Fruit fly (Drosophila melanogaster) whole organism, prepupa: ENCODE data around the gene Rop.
A peak's percentile ranks its signal among the peaks of the same experiment; 100 is the strongest.

ENCODE experiments used
- Blimp-1 ChIP-seq: fragments of 200-800 bp; sonication (Bioruptor generic); optimal IDR thresholded peaks from 3 replicates; lab custom pipeline; 2017; ENCODE audit warnings: missing biosample characterization, missing genetic modification characterization, mild to moderate bottlenecking, moderate library complexity, missing genetic modification reagents
- CG10631 ChIP-seq: fragments of 200-800 bp; sonication (Bioruptor generic); optimal IDR thresholded peaks from 2 replicates; lab custom pipeline; 2016; ENCODE audit warnings: missing biosample characterization, missing genetic modification characterization
- CG10669 ChIP-seq: fragments of 200-800 bp; sonication (Bioruptor generic); optimal IDR thresholded peaks from 3 replicates; lab custom pipeline; 2018; ENCODE audit warnings: missing biosample characterization, mild to moderate bottlenecking, missing genetic modification characterization, moderate library complexity
- CG11294 ChIP-seq: fragments of 200-800 bp; sonication (Bioruptor generic); IDR thresholded peaks from 2 replicates; pipeline ENCODE4 v1.3.6; 2022; ENCODE audit warnings: missing biosample characterization, missing genetic modification characterization
- CG11762 ChIP-seq: fragments of 200-800 bp; sonication (Bioruptor generic); optimal IDR thresholded peaks from 3 replicates; lab custom pipeline; 2016; ENCODE audit warnings: missing biosample characterization, missing genetic modification characterization; ENCODE audit not compliant: insufficient read depth
- CG15336 ChIP-seq: fragments of 200-800 bp; sonication (Bioruptor generic); IDR thresholded peaks from 2 replicates; pipeline ENCODE4 v1.3.6; 2022; ENCODE audit warnings: missing biosample characterization, missing genetic modification characterization
- CG1621 ChIP-seq: fragments of 200-800 bp; sonication (Bioruptor generic); optimal IDR thresholded peaks from 3 replicates; lab custom pipeline; 2018; ENCODE audit warnings: missing biosample characterization, mild to moderate bottlenecking, missing genetic modification characterization
- CG16779 ChIP-seq: fragments of 200-800 bp; sonication (Bioruptor generic); optimal IDR thresholded peaks from 3 replicates; lab custom pipeline; 2017; ENCODE audit warnings: missing biosample characterization, mild to moderate bottlenecking, missing genetic modification characterization
- CG3032 ChIP-seq: fragments of 200-800 bp; optimal IDR thresholded peaks from 2 replicates; lab custom pipeline; 2019; ENCODE audit warnings: missing biosample characterization, mild to moderate bottlenecking, missing genetic modification characterization, moderate library complexity
- CG31627 ChIP-seq: fragments of 200-800 bp; sonication (Bioruptor generic); optimal IDR thresholded peaks from 3 replicates; lab custom pipeline; 2016; ENCODE audit warnings: missing biosample characterization, missing genetic modification characterization
- CG4318 ChIP-seq: fragments of 200-800 bp; sonication (Bioruptor generic); optimal IDR thresholded peaks from 3 replicates; lab custom pipeline; 2017; ENCODE audit warnings: missing biosample characterization, mild to moderate bottlenecking, missing genetic modification characterization
- CG6163 ChIP-seq: fragments of 200-800 bp; sonication (Bioruptor generic); IDR thresholded peaks from 3 replicates; pipeline ENCODE4 v1.3.6; 2022; ENCODE audit warnings: missing biosample characterization, missing genetic modification characterization
- CG6276 ChIP-seq: fragments of 200-800 bp; sonication (Bioruptor generic); optimal IDR thresholded peaks from 2 replicates; lab custom pipeline; 2017; ENCODE audit warnings: missing biosample characterization, mild to moderate bottlenecking, missing genetic modification characterization
- CG6792 ChIP-seq: fragments of 200-800 bp; sonication (Bioruptor generic); optimal IDR thresholded peaks from 3 replicates; lab custom pipeline; 2016; ENCODE audit warnings: missing biosample characterization, missing genetic modification characterization
- CG6808 ChIP-seq: fragments of 200-800 bp; sonication (Bioruptor generic); optimal IDR thresholded peaks from 3 replicates; lab custom pipeline; 2017; ENCODE audit warnings: missing biosample characterization, missing genetic modification characterization, mild to moderate bottlenecking, moderate library complexity, missing genetic modification reagents
- CG6854 ChIP-seq: fragments of 200-800 bp; sonication (Bioruptor generic); optimal IDR thresholded peaks from 2 replicates; lab custom pipeline; 2017; ENCODE audit warnings: missing biosample characterization, mild to moderate bottlenecking, missing genetic modification characterization
- CG8119 ChIP-seq: fragments of 200-800 bp; sonication (Bioruptor generic); IDR thresholded peaks from 3 replicates; pipeline ENCODE4 v1.3.6; 2022; ENCODE audit warnings: missing biosample characterization, missing genetic modification characterization
- CG8319 ChIP-seq: fragments of 200-800 bp; sonication (Bioruptor generic); optimal IDR thresholded peaks from 3 replicates; lab custom pipeline; 2016; ENCODE audit warnings: missing biosample characterization, missing genetic modification characterization
- CG9139 ChIP-seq: fragments of 200-800 bp; sonication (Bioruptor generic); optimal IDR thresholded peaks from 3 replicates; lab custom pipeline; 2017; ENCODE audit warnings: missing biosample characterization, mild to moderate bottlenecking, missing genetic modification characterization
- Eip75B ChIP-seq: fragments of 200-800 bp; sonication (Bioruptor generic); optimal IDR thresholded peaks from 3 replicates; lab custom pipeline; 2016; ENCODE audit warnings: missing biosample characterization, missing genetic modification characterization
- Eip78C ChIP-seq: fragments of 200-800 bp; sonication (Bioruptor generic); peaks from one replicate; lab custom pipeline; 2016; ENCODE audit warnings: missing biosample characterization, missing genetic modification characterization
- Eip93F ChIP-seq: fragments of 200-800 bp; sonication (Bioruptor generic); optimal IDR thresholded peaks from 2 replicates; lab custom pipeline; 2016; ENCODE audit warnings: missing biosample characterization, mild to moderate bottlenecking, missing genetic modification characterization
- Ets21C ChIP-seq: fragments of 200-800 bp; sonication (Bioruptor generic); optimal IDR thresholded peaks from 3 replicates; lab custom pipeline; 2016; ENCODE audit warnings: missing biosample characterization, missing genetic modification characterization
- Ets96B ChIP-seq: fragments of 200-800 bp; optimal IDR thresholded peaks from 2 replicates; lab custom pipeline; 2019; ENCODE audit warnings: missing biosample characterization, mild to moderate bottlenecking, missing genetic modification characterization, moderate library complexity
- Gug ChIP-seq: fragments of 200-800 bp; sonication (Bioruptor generic); IDR thresholded peaks from 2 replicates; pipeline ENCODE4 v1.3.6; 2022; ENCODE audit warnings: missing biosample characterization, missing genetic modification characterization
- Hr39 ChIP-seq: fragments of 200-800 bp; sonication (Bioruptor generic); optimal IDR thresholded peaks from 2 replicates; lab custom pipeline; 2016; ENCODE audit warnings: missing biosample characterization, missing genetic modification characterization
- Hr4 ChIP-seq: fragments of 200-800 bp; sonication (Bioruptor generic); optimal IDR thresholded peaks from 3 replicates; lab custom pipeline; 2016; ENCODE audit warnings: missing biosample characterization, missing genetic modification characterization
- Lpt ChIP-seq: fragments of 200-800 bp; sonication (Bioruptor generic); optimal IDR thresholded peaks from 3 replicates; lab custom pipeline; 2016; ENCODE audit warnings: missing biosample characterization, missing genetic modification characterization
- Met ChIP-seq: fragments of 200-800 bp; sonication (Bioruptor generic); optimal IDR thresholded peaks from 3 replicates; lab custom pipeline; 2016; ENCODE audit warnings: missing biosample characterization, missing genetic modification characterization
- OdsH ChIP-seq: fragments of 200-800 bp; sonication (Bioruptor generic); optimal IDR thresholded peaks from 3 replicates; lab custom pipeline; 2016; ENCODE audit warnings: missing biosample characterization, missing genetic modification characterization
- Sox102F ChIP-seq: fragments of 200-800 bp; sonication (Bioruptor generic); optimal IDR thresholded peaks from 2 replicates; lab custom pipeline; 2016; ENCODE audit warnings: missing biosample characterization, mild to moderate bottlenecking, missing genetic modification characterization
- Sox14 ChIP-seq: fragments of 200-800 bp; sonication (Bioruptor generic); optimal IDR thresholded peaks from 3 replicates; lab custom pipeline; 2016; ENCODE audit warnings: missing biosample characterization, missing genetic modification characterization
- Sox15 ChIP-seq: fragments of 200-800 bp; sonication (Bioruptor generic); optimal IDR thresholded peaks from 3 replicates; lab custom pipeline; 2016; ENCODE audit warnings: missing biosample characterization, missing genetic modification characterization
- acj6 ChIP-seq: fragments of 200-800 bp; sonication (Bioruptor generic); optimal IDR thresholded peaks from 3 replicates; lab custom pipeline; 2016; ENCODE audit warnings: missing biosample characterization, missing genetic modification characterization
- cyc ChIP-seq: fragments of 200-800 bp; sonication (Bioruptor generic); optimal IDR thresholded peaks from 3 replicates; lab custom pipeline; 2016; ENCODE audit warnings: missing biosample characterization, missing genetic modification characterization
- dac ChIP-seq: fragments of 200-800 bp; sonication (Bioruptor generic); optimal IDR thresholded peaks from 2 replicates; lab custom pipeline; 2017; ENCODE audit warnings: missing biosample characterization, mild to moderate bottlenecking, missing genetic modification characterization
- dsx ChIP-seq: fragments of 200-800 bp; optimal IDR thresholded peaks from 3 replicates; lab custom pipeline; 2019; ENCODE audit warnings: missing biosample characterization, mild to moderate bottlenecking, missing genetic modification characterization, moderate library complexity; ENCODE audit not compliant: poor library complexity, severe bottlenecking
- esn ChIP-seq: fragments of 200-800 bp; sonication (Bioruptor generic); optimal IDR thresholded peaks from 2 replicates; lab custom pipeline; 2016; ENCODE audit warnings: missing biosample characterization, mild to moderate bottlenecking, missing genetic modification characterization, moderate library complexity
- fd59A ChIP-seq: fragments of 200-800 bp; sonication (Bioruptor generic); optimal IDR thresholded peaks from 2 replicates; lab custom pipeline; 2017; ENCODE audit warnings: missing biosample characterization, mild to moderate bottlenecking, missing genetic modification characterization, missing genetic modification reagents
- fkh ChIP-seq: fragments of 200-800 bp; sonication (Bioruptor generic); optimal IDR thresholded peaks from 3 replicates; lab custom pipeline; 2017; ENCODE audit warnings: missing biosample characterization, mild to moderate bottlenecking, missing genetic modification characterization, moderate library complexity
- lz ChIP-seq: fragments of 200-800 bp; sonication (Bioruptor generic); optimal IDR thresholded peaks from 3 replicates; lab custom pipeline; 2016; ENCODE audit warnings: missing biosample characterization, missing genetic modification characterization
- net ChIP-seq: fragments of 200-800 bp; sonication (Bioruptor generic); optimal IDR thresholded peaks from 3 replicates; lab custom pipeline; 2016; ENCODE audit warnings: missing biosample characterization, missing genetic modification characterization
- pdm3 ChIP-seq: fragments of 200-800 bp; sonication (Bioruptor generic); optimal IDR thresholded peaks from 3 replicates; lab custom pipeline; 2016; ENCODE audit warnings: missing biosample characterization, missing genetic modification characterization
- salr ChIP-seq, 2 experiments: fragments of 200-800 bp; sonication (Bioruptor generic); optimal IDR thresholded peaks; 3 replicates each; lab custom pipeline; 2016 to 2018; ENCODE audit warnings: missing biosample characterization in 2 of 2, missing genetic modification characterization in 2 of 2, mild to moderate bottlenecking in 1 of 2
- spab ChIP-seq: fragments of 200-800 bp; sonication (Bioruptor generic); optimal IDR thresholded peaks from 2 replicates; lab custom pipeline; 2017; ENCODE audit warnings: missing biosample characterization, mild to moderate bottlenecking, missing genetic modification characterization, missing genetic modification reagents
- svp ChIP-seq: fragments of 200-800 bp; sonication (Bioruptor generic); peaks from one replicate; lab custom pipeline; 2016; ENCODE audit warnings: missing biosample characterization, missing genetic modification characterization
- topi ChIP-seq: fragments of 200-800 bp; sonication (Bioruptor generic); optimal IDR thresholded peaks from 3 replicates; lab custom pipeline; 2016; ENCODE audit warnings: missing biosample characterization, missing genetic modification characterization

The Rop gene

DNA sequence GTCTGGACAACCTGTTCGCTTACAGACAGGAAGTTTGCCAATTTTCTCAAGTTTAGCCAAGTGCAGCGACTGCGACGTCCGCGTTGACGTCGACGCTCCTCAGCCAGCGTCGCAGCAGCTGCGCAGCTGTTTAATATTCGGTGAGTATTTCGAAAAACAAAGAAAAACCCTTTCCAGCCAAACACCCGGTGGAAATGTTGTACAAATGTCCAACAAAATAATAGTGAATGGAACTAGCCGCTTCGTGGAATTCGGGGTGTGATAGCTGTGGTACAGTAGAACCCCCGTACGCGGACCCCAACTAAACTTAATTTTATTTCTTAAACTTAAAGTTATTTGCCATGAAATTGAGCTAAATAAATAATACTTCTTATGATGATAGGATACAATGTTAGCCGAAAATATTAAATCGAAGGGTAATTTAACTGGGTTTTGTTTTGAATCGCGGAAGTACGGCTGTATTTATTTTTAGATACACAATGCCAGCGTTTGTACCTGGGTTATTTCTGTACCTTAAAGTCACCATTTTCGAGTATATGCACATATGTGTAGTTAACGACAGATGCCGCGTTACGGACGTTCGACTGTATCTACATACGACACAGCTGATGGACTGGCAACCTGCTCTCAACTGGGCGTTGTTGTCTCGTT is 29.8 kb downstream of the Rop start (continued):
- peak; percentile 62 for TF ChIP-seq fd59A (GFP tag; lab: Kevin White, UChicago)
- peak; percentile 16 for TF ChIP-seq CG16779
- TF ChIP-seq Blimp-1 (GFP tag; lab: Kevin White, UChicago) = no peak
- TF ChIP-seq dsx (GFP tag; lab: Kevin White, UChicago) = peak; percentile 28
- TF ChIP-seq CG8119 = peak; percentile 74
- TF ChIP-seq CG10631 (GFP tag; lab: Kevin White, UChicago) = peak; percentile 24
- TF ChIP-seq Gug (GFP tag; lab: Robert Waterston, UW) = no peak; the same call in 1 of the 2 replicates
- peak; percentile 39 for TF ChIP-seq CG6792
- peak; percentile 68 for TF ChIP-seq CG6808
- TF ChIP-seq CG11762 (GFP tag; lab: Kevin White, UChicago) = peak; percentile 56
- TF ChIP-seq salr (GFP tag; optimal IDR thresholded peaks at IDR 0.05; lab: Kevin White, UChicago) = peak; percentile 2 to 60
- peak; percentile 44 for TF ChIP-seq Lpt
- peak; percentile 51 for TF ChIP-seq dac (GFP tag; lab: Kevin White, UChicago)
- TF ChIP-seq Sox102F (GFP tag; lab: Kevin White, UChicago) = peak; percentile 61
- peak; percentile 49 for TF ChIP-seq lz
- peak; percentile 40 for TF ChIP-seq CG8319 (GFP tag; lab: Kevin White, UChicago)
- peak; percentile 61 for TF ChIP-seq esn (GFP tag; lab: Kevin White, UChicago)
- peak; percentile 94 for TF ChIP-seq Eip78C (GFP tag; lab: Kevin White, UChicago)
- peak; percentile 88 for TF ChIP-seq Hr4
- peak; percentile 70 for TF ChIP-seq pdm3 (GFP tag; lab: Kevin White, UChicago)
- peak; percentile 69 for TF ChIP-seq OdsH (GFP tag; lab: Kevin White, UChicago)
- peak; percentile 72 for TF ChIP-seq Eip75B (GFP tag; lab: Kevin White, UChicago)
- peak; percentile 71 for TF ChIP-seq CG4318 (GFP tag; lab: Kevin White, UChicago)
- peak; percentile 67 for TF ChIP-seq Met (GFP tag; lab: Kevin White, UChicago)
- peak; percentile 69 for TF ChIP-seq CG3032 (tag; lab: Kevin White, UChicago)
- peak; percentile 60 for TF ChIP-seq Hr39 (GFP tag; lab: Kevin White, UChicago)
- TF ChIP-seq CG31627 (GFP tag; lab: Kevin White, UChicago) = peak; percentile 59
- peak; percentile 59 for TF ChIP-seq CG10669 (GFP tag; lab: Kevin White, UChicago)
- peak; percentile 25 for TF ChIP-seq Ets21C
- peak; percentile 36 for TF ChIP-seq Sox15 (GFP tag; lab: Kevin White, UChicago)
- TF ChIP-seq CG6276 = peak; percentile 77
- peak; percentile 27; the same call in 1 of the 2 replicates for TF ChIP-seq CG11294
- TF ChIP-seq topi (GFP tag; lab: Kevin White, UChicago) = peak; percentile 64
- TF ChIP-seq CG15336 (GFP tag; lab: Robert Waterston, UW) = peak; percentile 71

- TF ChIP-seq Ets96B (tag; lab: Kevin White, UChicago) (no peak), cyc (GFP tag; lab: Kevin White, UChicago) (no peak), CG6854 (GFP tag; lab: Kevin White, UChicago) (no peak), Hr39 (GFP tag; lab: Kevin White, UChicago) (no peak), CG4318 (GFP tag; lab: Kevin White, UChicago) (no peak), svp (GFP tag; lab: Kevin White, UChicago) (peak; percentile 15), topi (GFP tag; lab: Kevin White, UChicago) (no peak), acj6 (no peak), CG10669 (GFP tag; lab: Kevin White, UChicago) (no peak), Eip93F (GFP tag; lab: Kevin White, UChicago) (no peak), fd59A (GFP tag; lab: Kevin White, UChicago) (no peak), spab (GFP tag; lab: Kevin White, UChicago) (no peak), esn (GFP tag; lab: Kevin White, UChicago) (no peak), fkh (GFP tag; lab: Kevin White, UChicago) (peak; percentile 93), CG6276 (no peak), CG31627 (GFP tag; lab: Kevin White, UChicago) (no peak), CG9139 (GFP tag; lab: Kevin White, UChicago) (no peak), CG1621 (peak; percentile 28), dsx (GFP tag; lab: Kevin White, UChicago) (no peak), Eip78C (GFP tag; lab: Kevin White, UChicago) (peak; percentile 56), Sox14 (GFP tag; lab: Kevin White, UChicago) (peak; percentile 54), CG11762 (GFP tag; lab: Kevin White, UChicago) (no peak), CG6163 (0 out of 3 replicates have a peak, but pooled peaks have one; percentile 9), Gug (GFP tag; lab: Robert Waterston, UW) (no peak; the same call in 1 of the 2 replicates), net (GFP tag; lab: Kevin White, UChicago) (no peak)
These were observed 30.5 kb downstream of the Rop start, which contains the start of gene Ack for dm6 chr3L:4108072-4108843. Gene Ack (plus strand): TSS chr3L:4108186.
